Fruit fly (Drosophila melanogaster): ENCODE data around the gene CG13962.
A peak's percentile ranks its signal among the peaks of the same experiment; 100 is the strongest.

The CG13962 gene

dm6 chr2L:19787930-19788329, 26.4 kb downstream of the CG13962 start:
- peak; percentile 59 for TF ChIP-seq Eip78C (GFP tag)
- TF ChIP-seq Blimp-1 (GFP tag; optimal IDR thresholded peaks at IDR 0.05): no peak

dm6 chr2L:19784827-19785569, 29.3 kb downstream of the CG13962 start:
- TF ChIP-seq CG8119 (GFP tag; IDR thresholded peaks at IDR 0.05) (0 out of 3 replicates have a peak, but pooled peaks have one; percentile 13), CG11294 (GFP tag; IDR thresholded peaks at IDR 0.05) (no peak), Smox (GFP tag; optimal IDR thresholded peaks at IDR 0.05) (no peak), Eip93F (GFP tag; optimal IDR thresholded peaks at IDR 0.05) (no peak), CG9139 (GFP tag; optimal IDR thresholded peaks at IDR 0.05) (no peak), net (GFP tag; optimal IDR thresholded peaks at IDR 0.05) (no peak)

- TF ChIP-seq CG6276 (GFP tag; optimal IDR thresholded peaks at IDR 0.05) (no peak), Eip75B (GFP tag; optimal IDR thresholded peaks at IDR 0.05) (no peak), net (GFP tag; optimal IDR thresholded peaks at IDR 0.05) (no peak), Eip78C (GFP tag) (no peak), CG31627 (GFP tag; optimal IDR thresholded peaks at IDR 0.05) (no peak), CG11762 (GFP tag; optimal IDR thresholded peaks at IDR 0.05; ENCODE audit: insufficient read depth) (no peak), Hr39 (GFP tag; optimal IDR thresholded peaks at IDR 0.05) (no peak), Hr38 (GFP tag; optimal IDR thresholded peaks at IDR 0.05) (no peak), Ets21C (GFP tag; optimal IDR thresholded peaks at IDR 0.05) (no peak), CG10669 (GFP tag; optimal IDR thresholded peaks at IDR 0.05) (no peak), CG9139 (GFP tag; optimal IDR thresholded peaks at IDR 0.05) (no peak), vri (GFP tag; optimal IDR thresholded peaks at IDR 0.05) (no peak), CG4318 (GFP tag; optimal IDR thresholded peaks at IDR 0.05) (no peak), CG1621 (tag; optimal IDR thresholded peaks at IDR 0.05) (no peak), Blimp-1 (GFP tag; optimal IDR thresholded peaks at IDR 0.05) (no peak)
These were observed 40.1 kb downstream of the CG13962 start for dm6 chr2L:19774278-19774677.

- TF ChIP-seq CG4318 (GFP tag; optimal IDR thresholded peaks at IDR 0.05): no peak
- TF ChIP-seq ss (GFP tag; optimal IDR thresholded peaks at IDR 0.05): no peak
- TF ChIP-seq Met (GFP tag; optimal IDR thresholded peaks at IDR 0.05): no peak
- no peak for TF ChIP-seq CG9139 (GFP tag; optimal IDR thresholded peaks at IDR 0.05)
- no peak for TF ChIP-seq Lpt (GFP tag; optimal IDR thresholded peaks at IDR 0.05)
- TF ChIP-seq salr (GFP tag; optimal IDR thresholded peaks at IDR 0.05): no peak
- TF ChIP-seq Smox (GFP tag; optimal IDR thresholded peaks at IDR 0.05): no peak
- TF ChIP-seq CG11762 (GFP tag; optimal IDR thresholded peaks at IDR 0.05; ENCODE audit: insufficient read depth): no peak
- TF ChIP-seq CG32006 (GFP tag; optimal IDR thresholded peaks at IDR 0.05): no peak
- no peak for TF ChIP-seq Sox102F (GFP tag; optimal IDR thresholded peaks at IDR 0.05)
- TF ChIP-seq CG34406 (GFP tag; optimal IDR thresholded peaks at IDR 0.05): no peak
- no peak for TF ChIP-seq CG6792 (GFP tag; optimal IDR thresholded peaks at IDR 0.05)
- no peak for TF ChIP-seq OdsH (GFP tag; optimal IDR thresholded peaks at IDR 0.05)
- no peak for TF ChIP-seq cyc (GFP tag; optimal IDR thresholded peaks at IDR 0.05)
- no peak for TF ChIP-seq fd59A (GFP tag; optimal IDR thresholded peaks at IDR 0.05)
- TF ChIP-seq acj6 (GFP tag; optimal IDR thresholded peaks at IDR 0.05): no peak
- no peak for TF ChIP-seq CG15336 (GFP tag; IDR thresholded peaks at IDR 0.05)
- no peak for TF ChIP-seq net (GFP tag; optimal IDR thresholded peaks at IDR 0.05)
- TF ChIP-seq achi (GFP tag; optimal IDR thresholded peaks at IDR 0.05): no peak
- TF ChIP-seq Eip93F (GFP tag; optimal IDR thresholded peaks at IDR 0.05): no peak
These were observed 44.6 kb downstream of the CG13962 start for dm6 chr2L:19769703-19770102.

dm6 chr2L:19768967-19769366, 45.4 kb downstream of the CG13962 start, which contains the start of gene bsh:
Gene bsh, minus strand, starts transcription at chr2L:19769067.
- TF ChIP-seq CG8632 (GFP tag; optimal IDR thresholded peaks at IDR 0.05): no peak
- TF ChIP-seq CG3032 (tag; optimal IDR thresholded peaks at IDR 0.05): no peak
- no peak for TF ChIP-seq eg (GFP tag; IDR thresholded peaks at IDR 0.05)
- TF ChIP-seq acj6 (GFP tag; optimal IDR thresholded peaks at IDR 0.05): no peak
- no peak for TF ChIP-seq Hr4 (GFP tag; optimal IDR thresholded peaks at IDR 0.05)
- TF ChIP-seq achi (GFP tag; optimal IDR thresholded peaks at IDR 0.05): no peak
- TF ChIP-seq Sox14 (GFP tag; optimal IDR thresholded peaks at IDR 0.05): no peak
- no peak for TF ChIP-seq vri (GFP tag; optimal IDR thresholded peaks at IDR 0.05)
- TF ChIP-seq CG3919 (GFP tag; optimal IDR thresholded peaks at IDR 0.05): no peak

Data from whole organism, prepupa.